Worm (Caenorhabditis elegans) whole organism, L4 larva: ENCODE data around the gene F41E7.6.

Experiments
- ZK546.5 ChIP-seq, 2 experiments: sonication (generic microtip); optimal IDR thresholded peaks; 2 replicates each; lab custom pipeline; 2017; ENCODE audit warnings: missing biosample characterization in 2 of 2, missing genetic modification characterization in 2 of 2
- hlh-11 ChIP-seq: fragments of 200-800 bp; sonication (Bioruptor generic); optimal IDR thresholded peaks from 2 replicates; lab custom pipeline; 2018; ENCODE audit warnings: mild to moderate bottlenecking, missing genetic modification characterization, missing compliant biosample characterization
- mdl-1 ChIP-seq, 2 experiments: fragments of 150-350 bp in 1 of 2; sonication (generic microtip) in 1 of 2; optimal IDR thresholded peaks; 2 replicates each; lab custom pipeline; 2014 to 2017; ENCODE audit warnings: missing biosample characterization in 2 of 2, missing genetic modification characterization in 2 of 2

ce11 chrX:10340986-10341385 is 30.7 kb upstream of the F41E7.6 start, which contains the start of gene R07E3.1:
- no peak for TF ChIP-seq ZK546.5 (tag; optimal IDR thresholded peaks at IDR 0.05; lab: Kevin White, UChicago)
- no peak for TF ChIP-seq mdl-1 (tag; optimal IDR thresholded peaks at IDR 0.05; lab: Kevin White, UChicago)
- peak; percentile 49 for TF ChIP-seq hlh-11 (tag; lab: Kevin White, UChicago)
